Worm (Caenorhabditis elegans) whole organism, late embryonic: ENCODE results near the gene F36H1.3.

Experiments used
- K02D7.2 ChIP-seq: sonication (generic microtip); optimal IDR thresholded peaks from 2 replicates; lab custom pipeline; 2017; ENCODE audit warnings: mild to moderate bottlenecking, missing genetic modification characterization, missing compliant biosample characterization
- T23F11.4 ChIP-seq: fragments of 200-800 bp; sonication (Bioruptor generic); optimal IDR thresholded peaks from 2 replicates; lab custom pipeline; 2018; ENCODE audit warnings: mild to moderate bottlenecking, missing genetic modification characterization, missing compliant biosample characterization
- ahr-1 ChIP-seq: sonication (generic microtip); optimal IDR thresholded peaks from 2 replicates; lab custom pipeline; 2016; ENCODE audit warnings: missing genetic modification characterization, missing compliant biosample characterization
- ceh-14 ChIP-seq: sonication (generic microtip); optimal IDR thresholded peaks from 2 replicates; lab custom pipeline; 2016; ENCODE audit warnings: missing genotype, missing genetic modification characterization, missing compliant biosample characterization
- ceh-19 ChIP-seq: fragments of 200-800 bp; sonication (Bioruptor generic); optimal IDR thresholded peaks from 2 replicates; lab custom pipeline; 2018; ENCODE audit warnings: mild to moderate bottlenecking, missing genetic modification characterization, missing compliant biosample characterization
- ceh-24 ChIP-seq: sonication (generic microtip); optimal IDR thresholded peaks from 2 replicates; lab custom pipeline; 2016; ENCODE audit warnings: mild to moderate bottlenecking, missing genetic modification characterization, missing compliant biosample characterization
- ceh-34 ChIP-seq: sonication (generic microtip); optimal IDR thresholded peaks from 2 replicates; lab custom pipeline; 2016; ENCODE audit warnings: mild to moderate bottlenecking, missing genetic modification characterization, missing compliant biosample characterization
- ceh-9 ChIP-seq: sonication (generic microtip); optimal IDR thresholded peaks from 2 replicates; lab custom pipeline; 2016; ENCODE audit warnings: mild to moderate bottlenecking, missing genetic modification characterization, inconsistent platforms, missing compliant biosample characterization
- che-1 ChIP-seq: sonication (generic microtip); optimal IDR thresholded peaks from 2 replicates; lab custom pipeline; 2016; ENCODE audit warnings: mild to moderate bottlenecking, missing genetic modification characterization, missing compliant biosample characterization
- dmd-4 ChIP-seq: sonication (generic microtip); optimal IDR thresholded peaks from 2 replicates; lab custom pipeline; 2016; ENCODE audit warnings: borderline replicate concordance, missing genetic modification characterization, missing compliant biosample characterization
- elt-2 ChIP-seq: sonication (generic microtip); optimal IDR thresholded peaks from 2 replicates; lab custom pipeline; 2016; ENCODE audit warnings: missing genetic modification reagents, missing genetic modification characterization, missing compliant biosample characterization
- eyg-1 ChIP-seq: sonication (generic microtip); optimal IDR thresholded peaks from 2 replicates; lab custom pipeline; 2016; ENCODE audit warnings: missing genotype, missing genetic modification characterization, missing compliant biosample characterization
- fax-1 ChIP-seq: sonication (generic microtip); optimal IDR thresholded peaks from 2 replicates; lab custom pipeline; 2016; ENCODE audit warnings: missing genotype, missing genetic modification characterization, missing compliant biosample characterization
- fkh-10 ChIP-seq: fragments of 150-350 bp; optimal IDR thresholded peaks from 2 replicates; lab custom pipeline; 2014; ENCODE audit warnings: missing biosample characterization, missing genetic modification reagents, missing genetic modification characterization
- hlh-15 ChIP-seq: sonication (generic microtip); optimal IDR thresholded peaks from 2 replicates; lab custom pipeline; 2016; ENCODE audit warnings: missing genetic modification characterization, missing compliant biosample characterization
- hlh-30 ChIP-seq: sonication (generic microtip); optimal IDR thresholded peaks from 2 replicates; lab custom pipeline; 2017; ENCODE audit warnings: antibody characterized with exemption, missing genetic modification characterization, missing compliant biosample characterization; ENCODE audit not compliant: insufficient read depth
- hlh-6 ChIP-seq: sonication (generic microtip); optimal IDR thresholded peaks from 2 replicates; lab custom pipeline; 2016; ENCODE audit warnings: missing genotype, missing genetic modification characterization, missing compliant biosample characterization
- lim-6 ChIP-seq: sonication (generic microtip); optimal IDR thresholded peaks from 2 replicates; lab custom pipeline; 2016; ENCODE audit warnings: missing genetic modification characterization, missing compliant biosample characterization
- nfya-1 ChIP-seq: sonication (generic microtip); optimal IDR thresholded peaks from 2 replicates; lab custom pipeline; 2017; ENCODE audit warnings: missing genetic modification characterization, mild to moderate bottlenecking, missing compliant biosample characterization, antibody characterized with exemption, moderate library complexity
- nhr-232 ChIP-seq: sonication (generic microtip); optimal IDR thresholded peaks from 2 replicates; lab custom pipeline; 2016; ENCODE audit warnings: missing genetic modification characterization, missing compliant biosample characterization
- npax-4 ChIP-seq: sonication (generic microtip); optimal IDR thresholded peaks from 2 replicates; lab custom pipeline; 2016; ENCODE audit warnings: missing genetic modification characterization, missing compliant biosample characterization
- odd-2 ChIP-seq: sonication (generic microtip); optimal IDR thresholded peaks from 2 replicates; lab custom pipeline; 2017; ENCODE audit warnings: antibody characterized with exemption, mild to moderate bottlenecking, missing genetic modification characterization, missing compliant biosample characterization
- pat-9 ChIP-seq: fragments of 200-800 bp; sonication (Bioruptor generic); optimal IDR thresholded peaks from 2 replicates; lab custom pipeline; 2018; ENCODE audit warnings: mild to moderate bottlenecking, missing genetic modification characterization, moderate library complexity, missing compliant biosample characterization
- pax-1 ChIP-seq: fragments of 150-350 bp; optimal IDR thresholded peaks from 2 replicates; lab custom pipeline; 2014; ENCODE audit warnings: missing biosample characterization, missing genetic modification characterization
- pha-2 ChIP-seq: sonication (generic microtip); optimal IDR thresholded peaks from 2 replicates; lab custom pipeline; 2017; ENCODE audit warnings: mild to moderate bottlenecking, missing genetic modification characterization, missing compliant biosample characterization
- pha-4 ChIP-seq: fragments of 150-350 bp; optimal IDR thresholded peaks from 2 replicates; lab custom pipeline; 2018; ENCODE audit warnings: missing biosample characterization, missing genetic modification reagents, missing genetic modification characterization
- sdc-2 ChIP-seq: sonication (generic microtip); optimal IDR thresholded peaks from 2 replicates; lab custom pipeline; 2016; ENCODE audit warnings: missing genotype, missing genetic modification characterization, missing compliant biosample characterization
- sox-4 ChIP-seq: sonication (generic microtip); optimal IDR thresholded peaks from 2 replicates; lab custom pipeline; 2017; ENCODE audit warnings: mild to moderate bottlenecking, missing genetic modification characterization, inconsistent platforms, missing compliant biosample characterization
- tbx-2 ChIP-seq: sonication (generic microtip); optimal IDR thresholded peaks from 2 replicates; lab custom pipeline; 2016; ENCODE audit warnings: missing genetic modification characterization, missing compliant biosample characterization
- tbx-7 ChIP-seq: sonication (generic microtip); optimal IDR thresholded peaks from 2 replicates; lab custom pipeline; 2016; ENCODE audit warnings: missing genotype, missing genetic modification characterization, missing compliant biosample characterization
- unc-42 ChIP-seq: sonication (generic microtip); optimal IDR thresholded peaks from 2 replicates; lab custom pipeline; 2016; ENCODE audit warnings: missing genotype, missing genetic modification characterization, missing compliant biosample characterization

F36H1.3 gene

DNA sequence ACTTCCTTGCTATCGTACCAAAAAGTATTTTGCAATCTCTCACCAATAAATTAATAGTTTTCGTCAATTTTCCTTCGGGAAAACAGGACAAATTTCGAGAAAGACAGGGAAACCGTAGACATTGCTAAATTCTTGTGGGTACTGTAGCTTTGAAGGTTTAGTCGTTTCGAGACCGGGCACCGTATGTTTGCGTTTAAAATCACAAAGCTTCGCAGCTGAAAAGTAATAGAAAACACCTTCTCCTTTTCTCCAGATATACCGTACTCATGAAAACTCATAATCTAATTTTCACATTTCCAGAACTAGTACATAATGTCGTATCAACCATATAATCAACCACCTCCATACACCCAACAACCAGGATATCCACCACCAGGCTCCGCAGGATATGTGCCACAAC is 40.9 kb upstream of the F36H1.3 start, which contains the start of gene F13H10.6:
F13H10.6 (plus strand) TSS at position 301 of the 400 bp plus-strand sequence.
- no peak for TF ChIP-seq dmd-4 (tag; lab: Kevin White, UChicago)
- TF ChIP-seq nhr-232 (tag; lab: Kevin White, UChicago): no peak

DNA sequence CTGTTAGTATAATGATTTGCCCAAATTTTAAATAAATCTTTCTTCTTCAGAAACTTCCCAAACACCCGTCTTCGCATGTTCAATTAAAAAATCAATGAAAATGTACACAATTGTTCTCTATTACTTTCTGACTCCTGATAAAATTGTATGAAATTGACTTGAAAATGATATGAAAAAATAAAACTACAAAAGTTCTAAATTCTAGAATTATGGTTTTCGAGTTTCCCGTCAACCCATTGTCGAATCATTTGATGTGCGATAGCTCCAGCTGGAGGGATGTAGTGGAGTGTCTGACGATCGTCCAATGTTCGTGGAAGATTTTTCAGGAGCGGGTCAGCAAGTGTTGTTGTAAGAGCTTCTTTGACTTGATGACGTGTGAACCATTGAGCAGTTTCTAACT is 40.0 kb upstream of the F36H1.3 start:
- TF ChIP-seq ceh-9 (tag; lab: Kevin White, UChicago) (no peak), che-1 (tag; lab: Kevin White, UChicago) (no peak), ceh-34 (tag; lab: Kevin White, UChicago) (no peak)

DNA sequence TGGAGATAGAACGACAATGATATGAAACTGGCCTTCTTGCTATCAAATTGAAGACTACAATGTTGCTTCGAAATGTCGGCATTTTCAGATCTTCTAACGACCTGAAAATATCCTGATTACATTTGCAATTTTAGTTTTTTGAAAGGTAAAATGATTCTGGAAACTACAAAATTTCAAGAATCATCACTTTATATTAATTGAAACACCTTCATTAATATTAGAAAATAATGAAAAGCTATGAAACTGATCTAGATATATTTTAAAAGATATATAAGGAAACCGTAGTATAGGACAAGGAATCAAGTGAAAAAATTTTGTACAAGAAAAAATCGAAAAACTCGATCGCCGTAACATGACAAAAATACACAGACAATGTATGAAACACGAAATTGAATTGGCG is 38.0 kb upstream of the F36H1.3 start, which contains the start of gene ndx-9:
ndx-9 (minus strand) TSS at position 101 of the 400 bp plus-strand sequence.
- TF ChIP-seq sdc-2: no peak

DNA sequence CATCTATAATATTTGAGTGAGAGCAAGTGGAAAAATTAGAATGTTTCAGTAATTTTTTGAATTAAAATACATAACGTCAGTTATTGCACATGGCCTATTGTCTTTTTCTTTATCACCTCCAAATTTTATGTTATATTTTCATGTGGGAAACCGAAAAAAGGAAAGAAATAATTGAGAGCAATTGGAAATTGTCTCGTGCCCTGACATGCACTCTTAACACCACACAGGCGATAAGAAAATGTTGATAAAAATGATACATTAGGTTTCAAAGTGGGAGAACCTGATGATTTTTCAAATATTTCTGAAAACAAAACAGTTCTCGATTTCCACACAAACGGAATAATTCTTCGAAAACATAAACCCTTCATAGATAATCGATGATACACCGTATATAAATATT is 34.0 kb upstream of the F36H1.3 start, which contains the start of gene F13H10.3:
F13H10.3 (minus strand) TSS at position 73 of the 400 bp plus-strand sequence.
- TF ChIP-seq elt-2 (tag; lab: Kevin White, UChicago) (peak; percentile 25), lim-6 (tag; lab: Kevin White, UChicago) (no peak)

DNA sequence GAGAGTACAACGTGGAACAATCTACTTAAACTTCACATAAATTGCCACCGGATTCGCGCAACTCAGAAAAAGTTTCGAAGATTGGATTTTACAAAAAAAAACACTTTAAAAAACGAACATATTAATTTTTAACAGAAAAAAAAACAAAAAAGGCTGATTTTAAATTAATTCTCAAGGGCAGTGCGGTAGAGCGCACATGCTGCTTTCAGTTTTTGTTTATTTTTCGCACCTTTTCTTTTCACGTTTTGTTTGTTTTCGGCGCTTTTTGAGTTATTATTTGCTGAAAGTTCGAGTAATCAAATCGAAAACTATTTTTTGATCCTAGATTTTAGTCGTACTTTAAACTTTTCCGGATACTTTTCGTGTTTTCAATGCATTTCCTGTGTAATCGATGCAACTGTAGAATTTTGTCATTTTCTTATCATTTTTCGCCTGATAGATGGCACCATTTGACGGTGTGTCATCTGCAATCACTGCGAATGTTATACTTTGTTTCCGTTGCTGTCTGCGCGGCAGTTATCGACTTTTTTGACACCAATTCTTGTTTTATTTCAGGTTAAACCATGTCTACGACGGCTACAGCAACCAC is 29.9 kb upstream of the F36H1.3 start, which contains the start of gene F13H10.8:
F13H10.8 (plus strand) TSS at position 556 of the 589 bp plus-strand sequence.
- TF ChIP-seq odd-2 (tag; lab: Kevin White, UChicago) (no peak), tbx-2 (tag; lab: Kevin White, UChicago) (peak; percentile 37), pat-9 (tag; lab: Kevin White, UChicago) (no peak), pax-1 (no peak), tbx-7 (tag; lab: Kevin White, UChicago) (peak; percentile 25), elt-2 (tag; lab: Kevin White, UChicago) (peak; percentile 73), npax-4 (tag; lab: Kevin White, UChicago) (no peak), fkh-10 (GFP tag; lab: Kevin White, UChicago) (no peak), ceh-19 (no peak), ceh-24 (tag; lab: Kevin White, UChicago) (no peak), ceh-14 (tag; lab: Kevin White, UChicago) (peak; percentile 14), ahr-1 (tag; lab: Kevin White, UChicago) (no peak), pha-2 (no peak), unc-42 (tag; lab: Kevin White, UChicago) (peak; percentile 82), T23F11.4 (no peak), dmd-4 (tag; lab: Kevin White, UChicago) (no peak), fax-1 (tag; lab: Kevin White, UChicago) (no peak), pha-4 (no peak)
- TF ChIP-seq, all 69 proteins: peak for 5

ce11 chrIV:11021512-11022268 is 28.2 kb upstream of the F36H1.3 start, which contains the start of gene mogs-1:
Gene mogs-1, minus strand, starts transcription at chrIV:11021928.
- TF ChIP-seq hlh-15 (tag; lab: Kevin White, UChicago) (no peak), hlh-6 (tag; lab: Kevin White, UChicago) (no peak), ceh-14 (tag; lab: Kevin White, UChicago) (no peak), ceh-19 (no peak), pax-1 (no peak), nfya-1 (no peak), ceh-9 (tag; lab: Kevin White, UChicago) (no peak), dmd-4 (tag; lab: Kevin White, UChicago) (no peak), K02D7.2 (tag; lab: Kevin White, UChicago) (no peak), eyg-1 (no peak), sox-4 (no peak), pha-4 (no peak), ceh-34 (tag; lab: Kevin White, UChicago) (no peak), fax-1 (tag; lab: Kevin White, UChicago) (no peak), hlh-30 (tag; lab: Kevin White, UChicago) (no peak)
